Worm (Caenorhabditis elegans) whole organism, young adult: ENCODE measurements around the gene pes-10.

ENCODE experiments used
- Y95B8A.8 ChIP-seq: fragments of 200-800 bp; sonication (Bioruptor generic); IDR thresholded peaks from 2 replicates; pipeline ENCODE4 v1.3.6; 2022; ENCODE audit warnings: missing genetic modification reagents, missing genetic modification characterization, missing compliant biosample characterization
- aptf-2 ChIP-seq: fragments of 200-800 bp; sonication (Bioruptor generic); conservative IDR thresholded peaks from 2 replicates; pipeline ENCODE4 v1.3.6; 2022; ENCODE audit warnings: missing genetic modification reagents, missing genetic modification characterization, missing compliant biosample characterization
- ceh-79 ChIP-seq: sonication (generic microtip); optimal IDR thresholded peaks from 2 replicates; lab custom pipeline; 2017; ENCODE audit warnings: mild to moderate bottlenecking, missing genetic modification characterization, missing compliant biosample characterization
- die-1 ChIP-seq: sonication (generic microtip); optimal IDR thresholded peaks from 2 replicates; lab custom pipeline; 2016; ENCODE audit warnings: missing genotype, mild to moderate bottlenecking, missing genetic modification characterization, missing compliant biosample characterization
- lag-1 ChIP-seq: fragments of 200-800 bp; sonication (Bioruptor generic); IDR thresholded peaks from 2 replicates; pipeline ENCODE4 v1.3.6; 2022; ENCODE audit warnings: missing genetic modification reagents, missing genetic modification characterization, missing compliant biosample characterization
- pha-4 ChIP-seq: fragments of 150-350 bp; sonication (generic microtip); optimal IDR thresholded peaks from 2 replicates; lab custom pipeline; 2014; ENCODE audit warnings: missing biosample characterization, missing genetic modification reagents, missing genetic modification characterization

DNA sequence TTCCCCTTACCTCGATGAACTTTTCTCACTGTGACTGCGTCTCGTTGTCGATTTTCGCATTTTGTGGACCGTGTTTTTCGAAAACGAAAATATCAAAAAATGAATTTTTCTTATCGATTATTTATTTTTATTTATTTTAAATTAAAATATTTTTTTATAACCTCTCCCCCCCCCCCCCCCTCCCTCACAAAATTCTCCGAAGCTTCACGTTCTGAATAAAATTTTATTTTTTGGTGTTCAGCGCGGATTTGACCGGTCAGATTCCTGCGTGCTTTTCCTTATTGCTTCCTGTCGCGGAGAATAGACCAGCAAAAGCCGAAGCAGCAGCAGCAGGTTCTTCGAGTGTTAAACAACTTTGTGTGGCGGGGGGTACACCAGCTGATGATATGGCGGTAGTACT is 29.1 kb downstream of the pes-10 start, which contains the start of gene Y46G5A.22:
- no peak for TF ChIP-seq die-1
- no peak for TF ChIP-seq lag-1
- TF ChIP-seq ceh-79, result no peak
- no peak for TF ChIP-seq aptf-2 (GFP tag; lab: Robert Waterston, UW)
- TF ChIP-seq pha-4 (tag; lab: Kevin White, UChicago), result no peak
- TF ChIP-seq Y95B8A.8, result no peak
